Fruit fly (Drosophila melanogaster) whole organism, pupa: ENCODE data around the gene CG5849.

Source experiments
- CG10348 ChIP-seq: fragments of 200-800 bp; sonication (Bioruptor generic); IDR thresholded peaks from 2 replicates; pipeline ENCODE4 v1.3.6; 2022; ENCODE audit warnings: missing biosample characterization, missing genetic modification characterization
- CG12605 ChIP-seq: fragments of 200-800 bp; sonication (Bioruptor generic); IDR thresholded peaks from 2 replicates; pipeline ENCODE4 v1.3.6; 2022; ENCODE audit warnings: missing biosample characterization, missing genetic modification characterization
- CG13204 ChIP-seq: fragments of 200-800 bp; sonication (Bioruptor generic); optimal IDR thresholded peaks from 2 replicates; lab custom pipeline; 2018; ENCODE audit warnings: missing biosample characterization, mild to moderate bottlenecking, missing genetic modification characterization, moderate library complexity
- CG14655 ChIP-seq: fragments of 200-800 bp; sonication (Bioruptor generic); optimal IDR thresholded peaks from 3 replicates; lab custom pipeline; 2017; ENCODE audit warnings: mild to moderate bottlenecking, missing biosample characterization, missing genetic modification reagents, missing genetic modification characterization
- CG15710 ChIP-seq: fragments of 200-800 bp; sonication (Bioruptor generic); optimal IDR thresholded peaks from 2 replicates; lab custom pipeline; 2018; ENCODE audit warnings: missing biosample characterization, mild to moderate bottlenecking, missing genetic modification characterization, moderate library complexity
- CG17806 ChIP-seq: fragments of 200-800 bp; sonication (Bioruptor generic); optimal IDR thresholded peaks from 2 replicates; lab custom pipeline; 2018; ENCODE audit warnings: missing biosample characterization, mild to moderate bottlenecking, missing genetic modification characterization, moderate library complexity
- CG32121 ChIP-seq: fragments of 200-800 bp; sonication (Bioruptor generic); IDR thresholded peaks from 2 replicates; pipeline ENCODE4 v1.3.6; 2022; ENCODE audit warnings: missing biosample characterization, missing genetic modification characterization
- CG34367 ChIP-seq: fragments of 200-800 bp; sonication (Bioruptor generic); optimal IDR thresholded peaks from 2 replicates; lab custom pipeline; 2018; ENCODE audit warnings: missing biosample characterization, mild to moderate bottlenecking, missing genetic modification characterization
- CG4496 ChIP-seq: fragments of 200-800 bp; sonication (Bioruptor generic); IDR thresholded peaks from 3 replicates; pipeline ENCODE4 v1.3.6; 2022; ENCODE audit warnings: missing biosample characterization, missing genetic modification characterization
- CG8159 ChIP-seq: fragments of 200-800 bp; sonication (Bioruptor generic); optimal IDR thresholded peaks from 3 replicates; lab custom pipeline; 2018; ENCODE audit warnings: missing biosample characterization, mild to moderate bottlenecking, missing genetic modification characterization, moderate library complexity
- CG8301 ChIP-seq: fragments of 200-800 bp; sonication (Bioruptor generic); optimal IDR thresholded peaks from 2 replicates; lab custom pipeline; 2018; ENCODE audit warnings: missing biosample characterization, mild to moderate bottlenecking, missing genetic modification characterization
- CG9948 ChIP-seq: fragments of 200-800 bp; sonication (Bioruptor generic); optimal IDR thresholded peaks from 2 replicates; lab custom pipeline; 2018; ENCODE audit warnings: missing biosample characterization, mild to moderate bottlenecking, missing genetic modification characterization, moderate library complexity
- D1 ChIP-seq: fragments of 200-800 bp; sonication (Bioruptor generic); optimal IDR thresholded peaks from 2 replicates; lab custom pipeline; 2018; ENCODE audit warnings: missing biosample characterization, mild to moderate bottlenecking, missing genetic modification characterization, moderate library complexity
- EcR ChIP-seq: fragments of 200-800 bp; sonication (Bioruptor generic); optimal IDR thresholded peaks from 3 replicates; lab custom pipeline; 2019; ENCODE audit warnings: missing biosample characterization, missing genetic modification characterization, mild to moderate bottlenecking, moderate library complexity, missing genetic modification reagents
- Ets98B ChIP-seq: fragments of 200-800 bp; sonication (Bioruptor generic); IDR thresholded peaks from 2 replicates; pipeline ENCODE4 v1.3.6; 2022; ENCODE audit warnings: missing biosample characterization, missing genetic modification characterization
- Pif1A ChIP-seq: fragments of 200-800 bp; sonication (Bioruptor generic); optimal IDR thresholded peaks from 3 replicates; lab custom pipeline; 2016; ENCODE audit warnings: missing biosample characterization, missing genetic modification characterization
- Pif1B ChIP-seq: fragments of 200-800 bp; sonication (Bioruptor generic); optimal IDR thresholded peaks from 3 replicates; lab custom pipeline; 2016; ENCODE audit warnings: missing biosample characterization, missing genetic modification characterization
- Snoo ChIP-seq: fragments of 200-800 bp; sonication (Bioruptor generic); optimal IDR thresholded peaks from 3 replicates; lab custom pipeline; 2017; ENCODE audit warnings: missing biosample characterization, mild to moderate bottlenecking, missing genetic modification characterization, inconsistent platforms
- fd96Ca ChIP-seq: fragments of 200-800 bp; sonication (Bioruptor generic); IDR thresholded peaks from 3 replicates; pipeline ENCODE4 v1.3.6; 2022; ENCODE audit warnings: missing biosample characterization, missing genetic modification characterization
- gl ChIP-seq: fragments of 200-800 bp; sonication (Bioruptor generic); optimal IDR thresholded peaks from 2 replicates; lab custom pipeline; 2018; ENCODE audit warnings: missing biosample characterization, mild to moderate bottlenecking, missing genetic modification characterization
- rn ChIP-seq: fragments of 200-800 bp; sonication (Bioruptor generic); IDR thresholded peaks from 2 replicates; pipeline ENCODE4 v1.3.6; 2022; ENCODE audit warnings: missing biosample characterization, missing genetic modification characterization

The CG5849 gene

dm6 chr3R:21753974-21754373 lies 14.1 kb downstream of the CG5849 start, which contains the start of gene CG31198:
CG31198 (plus strand) TSS chr3R:21754324.
- no peak for TF ChIP-seq gl (tag; lab: Kevin White, UChicago)
- no peak for TF ChIP-seq CG10348 (GFP tag; lab: Robert Waterston, UW)
- TF ChIP-seq Ets98B (GFP tag; lab: Robert Waterston, UW), result no peak
- TF ChIP-seq CG9948 (tag; lab: Kevin White, UChicago), result no peak
- no peak for TF ChIP-seq Pif1A
- no peak for TF ChIP-seq CG13204
- TF ChIP-seq CG12605 (GFP tag; lab: Robert Waterston, UW), result no peak
- TF ChIP-seq CG15710 (tag; lab: Kevin White, UChicago), result no peak
- no peak for TF ChIP-seq CG32121
- no peak for TF ChIP-seq CG14655 (GFP tag; lab: Kevin White, UChicago)
- no peak for TF ChIP-seq fd96Ca (GFP tag; lab: Robert Waterston, UW)
- no peak for TF ChIP-seq CG8159 (tag; lab: Kevin White, UChicago)
- TF ChIP-seq rn (GFP tag; lab: Robert Waterston, UW), result no peak
- TF ChIP-seq Snoo (tag; lab: Kevin White, UChicago), result no peak
- TF ChIP-seq Pif1B (GFP tag; lab: Kevin White, UChicago), result no peak
- TF ChIP-seq CG34367 (tag; lab: Kevin White, UChicago), result no peak
- no peak for TF ChIP-seq EcR (GFP tag; lab: Kevin White, UChicago)

dm6 chr3R:21757550-21757949 lies 17.6 kb downstream of the CG5849 start:
- TF ChIP-seq CG8301 (tag; lab: Kevin White, UChicago) (no peak), CG14655 (GFP tag; lab: Kevin White, UChicago) (no peak), CG17806 (no peak), fd96Ca (GFP tag; lab: Robert Waterston, UW) (no peak), CG9948 (tag; lab: Kevin White, UChicago) (no peak), Snoo (tag; lab: Kevin White, UChicago) (no peak), gl (tag; lab: Kevin White, UChicago) (no peak), CG10348 (GFP tag; lab: Robert Waterston, UW) (no peak), EcR (GFP tag; lab: Kevin White, UChicago) (no peak), CG4496 (GFP tag; lab: Robert Waterston, UW) (no peak), CG8159 (tag; lab: Kevin White, UChicago) (no peak), CG12605 (GFP tag; lab: Robert Waterston, UW) (no peak)
- TF ChIP-seq, all 21 proteins: peak for 0

- no peak for TF ChIP-seq fd96Ca (GFP tag; lab: Robert Waterston, UW)
- TF ChIP-seq CG4496 (GFP tag; lab: Robert Waterston, UW), result no peak
- TF ChIP-seq EcR (GFP tag; lab: Kevin White, UChicago), result no peak
- TF ChIP-seq CG10348 (GFP tag; lab: Robert Waterston, UW), result no peak
- TF ChIP-seq CG15710 (tag; lab: Kevin White, UChicago), result no peak
- TF ChIP-seq CG14655 (GFP tag; lab: Kevin White, UChicago), result no peak
- no peak for TF ChIP-seq Pif1B (GFP tag; lab: Kevin White, UChicago)
- TF ChIP-seq CG17806, result no peak
- TF ChIP-seq CG12605 (GFP tag; lab: Robert Waterston, UW), result no peak
Measured at dm6 chr3R:21758145-21758856, 18.4 kb downstream of the CG5849 start, which contains the start of gene CG42335. CG42335 (plus strand) TSS chr3R:21758764.

- no peak for TF ChIP-seq fd96Ca (GFP tag; lab: Robert Waterston, UW)
- TF ChIP-seq gl (tag; lab: Kevin White, UChicago), result no peak
- TF ChIP-seq CG15710 (tag; lab: Kevin White, UChicago), result no peak
- TF ChIP-seq CG9948 (tag; lab: Kevin White, UChicago), result no peak
- TF ChIP-seq CG32121, result no peak
- TF ChIP-seq CG8159 (tag; lab: Kevin White, UChicago), result no peak
- TF ChIP-seq EcR (GFP tag; lab: Kevin White, UChicago), result no peak
- TF ChIP-seq CG4496 (GFP tag; lab: Robert Waterston, UW), result no peak
- no peak for TF ChIP-seq rn (GFP tag; lab: Robert Waterston, UW)
- TF ChIP-seq CG8301 (tag; lab: Kevin White, UChicago), result no peak
- no peak for TF ChIP-seq Snoo (tag; lab: Kevin White, UChicago)
- TF ChIP-seq D1 (tag; lab: Kevin White, UChicago), result no peak
- TF ChIP-seq, all 21 proteins: peak for 0
Measured at dm6 chr3R:21769218-21769617, 29.3 kb downstream of the CG5849 start, which contains the start of gene Burs. Burs (plus strand) TSS chr3R:21769518.

- TF ChIP-seq rn (GFP tag; lab: Robert Waterston, UW) (no peak), CG8301 (tag; lab: Kevin White, UChicago) (no peak), CG12605 (GFP tag; lab: Robert Waterston, UW) (peak; percentile 84)
Measured at dm6 chr3R:21775766-21776165, 35.9 kb downstream of the CG5849 start, which contains the start of the genes GABA-B-R2 and CG6800. GABA-B-R2 (minus strand) TSS chr3R:21775840. CG6800 (plus strand) TSS chr3R:21776138.

- TF ChIP-seq Snoo (tag; lab: Kevin White, UChicago), result no peak
- TF ChIP-seq Pif1A, result no peak
- no peak for TF ChIP-seq fd96Ca (GFP tag; lab: Robert Waterston, UW)
- no peak for TF ChIP-seq Ets98B (GFP tag; lab: Robert Waterston, UW)
- TF ChIP-seq CG12605 (GFP tag; lab: Robert Waterston, UW), result no peak
- no peak for TF ChIP-seq CG10348 (GFP tag; lab: Robert Waterston, UW)
- no peak for TF ChIP-seq CG9948 (tag; lab: Kevin White, UChicago)
- TF ChIP-seq EcR (GFP tag; lab: Kevin White, UChicago), result no peak
Measured at dm6 chr3R:21777660-21778059, 37.8 kb downstream of the CG5849 start, which contains the start of gene Polr1H. Polr1H (minus strand) TSS chr3R:21777847.
